Fruit fly (Drosophila melanogaster): Measurements from ENCODE around the gene CG12320.

CG12320 gene

DNA sequence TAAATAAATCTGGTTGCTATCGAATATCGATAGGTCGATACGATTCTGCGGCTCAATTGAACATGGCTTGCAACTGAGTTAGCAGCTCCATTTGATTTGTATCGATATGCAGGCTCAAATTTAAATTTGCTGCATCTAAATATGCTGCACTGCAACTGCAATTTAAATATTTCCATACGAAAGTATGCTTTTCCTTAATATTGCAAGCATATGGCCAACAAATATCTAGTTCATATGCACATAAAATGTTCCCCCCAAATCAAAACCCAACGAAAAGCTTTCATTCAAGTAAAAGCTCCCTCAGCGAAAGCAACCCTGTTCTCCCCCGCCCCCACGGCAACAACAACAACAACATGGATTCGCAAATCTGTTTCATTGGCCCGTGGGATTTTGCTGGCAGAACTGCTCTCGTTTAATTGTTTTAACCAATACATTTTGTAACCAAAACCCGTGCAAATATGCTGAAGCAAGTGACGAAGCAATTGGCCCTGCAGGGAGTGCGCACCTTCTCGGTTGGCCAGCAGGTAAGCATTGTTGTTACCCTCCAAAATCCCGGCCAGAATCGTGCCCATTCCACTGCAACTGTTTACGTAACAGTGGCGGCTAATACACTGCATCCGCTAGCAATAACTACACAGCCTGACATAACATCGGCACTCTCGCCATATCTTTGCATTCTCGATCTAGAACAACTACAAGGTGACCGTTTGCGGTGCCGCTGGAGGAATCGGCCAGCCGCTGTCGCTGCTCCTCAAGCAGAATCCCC is 26.3 kb downstream of the CG12320 start, which contains the start of the genes CG7168 and Mdh2 (continued):
- TF ChIP-seq Trl (optimal IDR thresholded peaks at IDR 0.05) (no peak), Trl (GFP tag; optimal IDR thresholded peaks at IDR 0.05) (no peak), chinmo (GFP tag; IDR thresholded peaks at IDR 0.05; ENCODE audit: partially characterized antibody) (peak; percentile 73; the same call in 3 of the 4 replicates), Poxn (GFP tag; IDR thresholded peaks at IDR 0.05) (no peak), Aef1 (GFP tag; IDR thresholded peaks at IDR 0.05) (peak; percentile 11; the same call in 1 of the 3 replicates), E2f1 (GFP tag; IDR thresholded peaks at IDR 0.05) (no peak), gem (tag; optimal IDR thresholded peaks at IDR 0.05) (no peak), pzg (GFP tag; optimal IDR thresholded peaks at IDR 0.05) (peak; percentile 77), MTF-1 (GFP tag; optimal IDR thresholded peaks at IDR 0.05; ENCODE audit: borderline replicate concordance) (no peak), vfl (GFP tag; optimal IDR thresholded peaks at IDR 0.05) (no peak), CG15601 (tag; optimal IDR thresholded peaks at IDR 0.05) (peak; percentile 15), ap (GFP tag; IDR thresholded peaks at IDR 0.05) (no peak), gfzf (GFP tag; optimal IDR thresholded peaks at IDR 0.05) (peak; percentile 18), CG4424 (GFP tag; optimal IDR thresholded peaks at IDR 0.05) (no peak), grau (tag; optimal IDR thresholded peaks at IDR 0.05) (peak; percentile 1), CG7963 (GFP tag; IDR thresholded peaks at IDR 0.05; ENCODE audit: partially characterized antibody) (peak; percentile 90), Sin3A (optimal IDR thresholded peaks at IDR 0.05) (peak; percentile 60), aop (GFP tag; IDR thresholded peaks at IDR 0.05) (no peak), nerfin-2 (GFP tag; IDR thresholded peaks at IDR 0.05; ENCODE audit: partially characterized antibody) (peak; percentile 92), D (optimal IDR thresholded peaks at IDR 0.05) (no peak), D (GFP tag; optimal IDR thresholded peaks at IDR 0.05) (no peak), hb (GFP tag; IDR thresholded peaks at IDR 0.05; ENCODE audit: partially characterized antibody) (peak; percentile 82), CG17186 (GFP tag; optimal IDR thresholded peaks at IDR 0.05) (peak; percentile 19), CG4617 (GFP tag; optimal IDR thresholded peaks at IDR 0.05; ENCODE audit: borderline replicate concordance) (peak; percentile 30), CG18619 (GFP tag; optimal IDR thresholded peaks at IDR 0.05) (no peak), CG10321 (GFP tag; IDR thresholded peaks at IDR 0.05) (no peak), CG4282 (GFP tag; optimal IDR thresholded peaks at IDR 0.05) (no peak), Hmr (GFP tag; optimal IDR thresholded peaks at IDR 0.05) (peak; percentile 14), CG42726 (GFP tag; IDR thresholded peaks at IDR 0.05; ENCODE audit: partially characterized antibody) (peak; percentile 79), zfh1 (GFP tag; IDR thresholded peaks at IDR 0.05) (0 out of 3 replicates have a peak, but pooled peaks have one; percentile 17), Med (GFP tag) (peak; percentile 72), CG1529 (GFP tag; optimal IDR thresholded peaks at IDR 0.05) (no peak), CG14441 (GFP tag; IDR thresholded peaks at IDR 0.05) (no peak), CG12391 (tag; optimal IDR thresholded peaks at IDR 0.05) (peak; percentile 30), Mes4 (GFP tag; optimal IDR thresholded peaks at IDR 0.05) (no peak), danr (GFP tag; IDR thresholded peaks at IDR 0.05) (no peak), kay (GFP tag; optimal IDR thresholded peaks at IDR 0.05) (no peak), CG17568 (GFP tag; optimal IDR thresholded peaks at IDR 0.05) (no peak), nerfin-1 (tag; optimal IDR thresholded peaks at IDR 0.05) (peak; percentile 18), Dll (GFP tag; IDR thresholded peaks at IDR 0.05; ENCODE audit: partially characterized antibody) (peak; percentile 88), CG2712 (tag; optimal IDR thresholded peaks at IDR 0.05) (peak; percentile 13), pfk (GFP tag; optimal IDR thresholded peaks at IDR 0.05) (no peak), CG34376 (GFP tag; optimal IDR thresholded peaks at IDR 0.05) (peak; percentile 12), Xbp1 (GFP tag; optimal IDR thresholded peaks at IDR 0.05) (no peak), tio (GFP tag; optimal IDR thresholded peaks at IDR 0.05) (no peak), Sry-δ (GFP tag; optimal IDR thresholded peaks at IDR 0.05) (peak; percentile 83), Chrac-16 (GFP tag; optimal IDR thresholded peaks at IDR 0.05) (no peak), wek (GFP tag; optimal IDR thresholded peaks at IDR 0.05) (no peak), CG18599 (GFP tag; optimal IDR thresholded peaks at IDR 0.05) (no peak), sens-2 (GFP tag; IDR thresholded peaks at IDR 0.05) (no peak)

Data from whole organism, embryonic.